Fruit fly (Drosophila melanogaster): ENCODE measurements around the gene pcx.

pcx gene

DNA sequence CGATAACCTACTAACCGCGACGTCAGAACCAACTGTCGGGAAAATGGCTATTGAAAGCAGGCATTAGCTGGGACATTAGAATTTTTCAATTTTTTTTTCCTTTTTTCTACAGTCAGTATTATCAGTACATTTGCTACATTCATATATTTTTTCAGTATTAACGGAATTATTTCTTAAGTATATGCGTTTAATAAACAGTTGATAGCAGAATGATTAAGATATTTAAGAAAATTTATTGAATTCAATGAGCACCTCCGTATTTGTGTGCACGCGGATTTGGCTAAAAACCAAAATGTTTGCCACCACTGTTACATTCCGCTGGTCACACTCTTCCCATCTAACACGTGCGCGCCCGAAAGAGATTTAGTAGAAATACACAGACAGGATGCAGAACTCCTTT is 37.4 kb downstream of the pcx start, which contains the start of the genes temp and CG3071 (continued):
- TF ChIP-seq rgr (GFP tag; optimal IDR thresholded peaks at IDR 0.05) = peak; percentile 62
- peak; percentile 58 for TF ChIP-seq psq (GFP tag; optimal IDR thresholded peaks at IDR 0.05)

DNA sequence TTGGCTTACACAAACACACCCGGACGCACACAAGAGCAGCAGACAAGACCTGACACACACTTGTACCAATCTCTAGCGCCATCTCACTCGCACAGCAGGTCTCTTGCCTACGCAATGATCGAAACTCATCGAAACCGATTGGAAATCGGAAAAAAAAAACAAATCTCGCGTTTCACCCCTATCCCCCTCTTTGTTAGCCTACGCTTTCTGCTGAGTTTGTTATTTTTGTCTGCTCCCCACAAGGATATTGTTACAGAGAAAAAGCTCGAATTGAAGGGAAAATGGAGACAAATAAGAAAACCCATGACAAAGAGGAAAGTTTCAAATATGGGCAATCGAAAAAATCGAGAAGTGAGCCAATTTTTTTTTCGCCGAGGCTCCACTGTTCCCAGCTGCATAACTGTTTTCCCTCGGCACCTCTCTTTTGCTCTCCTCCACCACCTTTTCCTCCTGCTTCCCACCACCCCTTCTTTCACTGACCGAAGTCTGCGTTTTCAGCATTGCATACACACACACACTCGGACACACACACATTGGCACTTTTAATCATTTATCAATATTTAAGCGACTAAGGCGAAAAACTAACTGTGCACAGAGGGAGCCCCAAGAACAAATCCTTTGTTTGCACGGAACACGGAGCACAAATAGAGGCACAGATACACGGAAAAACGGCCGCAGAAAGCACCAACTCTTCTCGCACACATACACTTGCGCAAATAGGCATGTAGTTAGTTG is 44.9 kb downstream of the pcx start:
- TF ChIP-seq foxo (GFP tag; optimal IDR thresholded peaks at IDR 0.05) (peak in 1 of 2 experiments; percentile 63), h (GFP tag; optimal IDR thresholded peaks at IDR 0.05) (peak; percentile 49), Hnf4 (GFP tag; optimal IDR thresholded peaks at IDR 0.05) (no peak), dl (GFP tag; optimal IDR thresholded peaks at IDR 0.05; ENCODE audit: insufficient read depth in 1 of 2, partially characterized antibody in 2 of 2) (no peak), OdsH (GFP tag; optimal IDR thresholded peaks at IDR 0.05) (peak; percentile 23), CrebA (GFP tag; optimal IDR thresholded peaks at IDR 0.05; ENCODE audit: borderline replicate concordance) (no peak), Dif (GFP tag; optimal IDR thresholded peaks at IDR 0.05; ENCODE audit: partially characterized antibody) (no peak), jim (GFP tag; optimal IDR thresholded peaks at IDR 0.05) (peak; percentile 73), br (GFP tag; optimal IDR thresholded peaks at IDR 0.05) (peak; percentile 16), Abd-B (GFP tag; optimal IDR thresholded peaks at IDR 0.05) (no peak), Myc (optimal IDR thresholded peaks at IDR 0.05) (no peak), lola (GFP tag; optimal IDR thresholded peaks at IDR 0.05) (no peak), Dfd (GFP tag; optimal IDR thresholded peaks at IDR 0.05) (no peak), ey (GFP tag; optimal IDR thresholded peaks at IDR 0.05) (peak; percentile 29), Rel (GFP tag; optimal IDR thresholded peaks at IDR 0.05) (no peak), Rel (tag; optimal IDR thresholded peaks at IDR 0.05) (no peak), psq (GFP tag; optimal IDR thresholded peaks at IDR 0.05) (peak; percentile 30), brk (GFP tag; optimal IDR thresholded peaks at IDR 0.05) (no peak), woc (GFP tag; optimal IDR thresholded peaks at IDR 0.05) (no peak), sage (GFP tag; optimal IDR thresholded peaks at IDR 0.05) (no peak), fru (GFP tag; optimal IDR thresholded peaks at IDR 0.05) (peak; percentile 57), Mio (GFP tag; optimal IDR thresholded peaks at IDR 0.05) (no peak), GATAd (GFP tag; optimal IDR thresholded peaks at IDR 0.05) (no peak), Sp1 (GFP tag; optimal IDR thresholded peaks at IDR 0.05) (peak; percentile 3), rgr (GFP tag; optimal IDR thresholded peaks at IDR 0.05) (no peak), sv (GFP tag; optimal IDR thresholded peaks at IDR 0.05) (no peak)

DNA sequence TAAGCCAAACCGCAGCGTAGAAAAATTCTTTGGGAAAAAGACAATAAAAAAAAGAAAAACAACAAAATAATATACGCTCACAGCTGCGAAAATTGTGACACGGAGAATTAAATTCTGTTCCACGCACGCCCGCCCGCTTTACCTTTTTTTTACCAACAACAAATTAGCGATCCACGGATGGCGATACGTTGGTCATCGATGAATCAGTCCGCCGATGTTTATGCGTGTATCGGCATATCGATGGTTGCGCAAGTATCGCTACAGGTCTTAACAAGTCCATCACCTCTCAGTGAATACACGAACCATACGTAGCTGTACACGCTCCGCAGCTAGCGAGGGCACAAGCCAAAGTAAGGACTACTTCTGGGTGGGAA is 45.4 kb downstream of the pcx start, which contains the start of gene CG2924:
CG2924 (minus strand) TSS at position 205 of the 374 bp plus-strand sequence.
- TF ChIP-seq Dif (GFP tag; optimal IDR thresholded peaks at IDR 0.05; ENCODE audit: partially characterized antibody) (no peak), N (GFP tag; optimal IDR thresholded peaks at IDR 0.05) (no peak), Abd-B (GFP tag; optimal IDR thresholded peaks at IDR 0.05) (no peak), Mio (GFP tag; optimal IDR thresholded peaks at IDR 0.05) (no peak), CG9705 (GFP tag; optimal IDR thresholded peaks at IDR 0.05) (peak; percentile 39), dmrt93B (GFP tag; optimal IDR thresholded peaks at IDR 0.05) (peak; percentile 6), h (GFP tag; optimal IDR thresholded peaks at IDR 0.05) (peak; percentile 74), CG32264 (GFP tag; optimal IDR thresholded peaks at IDR 0.05) (no peak), Sp1 (GFP tag; optimal IDR thresholded peaks at IDR 0.05) (peak; percentile 28), rgr (GFP tag; optimal IDR thresholded peaks at IDR 0.05) (peak; percentile 66), tai (GFP tag; optimal IDR thresholded peaks at IDR 0.05) (peak; percentile 90), foxo (GFP tag; optimal IDR thresholded peaks at IDR 0.05) (peak in 1 of 2 experiments; percentile 69), Dfd (GFP tag; optimal IDR thresholded peaks at IDR 0.05) (no peak), Hnf4 (GFP tag; optimal IDR thresholded peaks at IDR 0.05) (peak; percentile 85), jim (GFP tag; optimal IDR thresholded peaks at IDR 0.05) (peak; percentile 85), HLH106 (tag; optimal IDR thresholded peaks at IDR 0.05) (peak; percentile 47), usp (GFP tag; optimal IDR thresholded peaks at IDR 0.05) (no peak), woc (GFP tag; optimal IDR thresholded peaks at IDR 0.05) (no peak), Rel (GFP tag; optimal IDR thresholded peaks at IDR 0.05) (no peak), Rel (tag; optimal IDR thresholded peaks at IDR 0.05) (peak; percentile 30), GATAd (GFP tag; optimal IDR thresholded peaks at IDR 0.05) (peak; percentile 13), ey (GFP tag; optimal IDR thresholded peaks at IDR 0.05) (peak; percentile 47), br (GFP tag; optimal IDR thresholded peaks at IDR 0.05) (peak; percentile 30), Myc (optimal IDR thresholded peaks at IDR 0.05) (no peak), brk (GFP tag; optimal IDR thresholded peaks at IDR 0.05) (no peak), fru (GFP tag; optimal IDR thresholded peaks at IDR 0.05) (peak; percentile 58), Jra (GFP tag; optimal IDR thresholded peaks at IDR 0.05) (peak; percentile 78), CrebA (GFP tag; optimal IDR thresholded peaks at IDR 0.05; ENCODE audit: borderline replicate concordance) (no peak), Vsx2 (GFP tag; optimal IDR thresholded peaks at IDR 0.05; ENCODE audit: partially characterized antibody) (no peak), Hr78 (GFP tag; optimal IDR thresholded peaks at IDR 0.05) (no peak), sv (GFP tag; optimal IDR thresholded peaks at IDR 0.05) (peak; percentile 59), OdsH (GFP tag; optimal IDR thresholded peaks at IDR 0.05) (peak; percentile 18), lola (GFP tag; optimal IDR thresholded peaks at IDR 0.05) (no peak), dl (GFP tag; optimal IDR thresholded peaks at IDR 0.05; ENCODE audit: insufficient read depth in 1 of 2, partially characterized antibody in 2 of 2) (no peak), psq (GFP tag; optimal IDR thresholded peaks at IDR 0.05) (peak; percentile 2), pan (optimal IDR thresholded peaks at IDR 0.05) (no peak), Hr83 (GFP tag; optimal IDR thresholded peaks at IDR 0.05; ENCODE audit: poor library complexity, severe bottlenecking) (peak; percentile 95), dsf (GFP tag; optimal IDR thresholded peaks at IDR 0.05; ENCODE audit: borderline replicate concordance) (peak; percentile 20), sage (GFP tag; optimal IDR thresholded peaks at IDR 0.05) (no peak)

Data from whole organism, wandering third instar larva.